Fruit fly (Drosophila melanogaster) whole organism, embryonic: ENCODE data around the gene CG5853.

ENCODE experiments used
- ATbp ChIP-seq: fragments of 200-800 bp; sonication (Bioruptor generic); optimal IDR thresholded peaks from 2 replicates; lab custom pipeline; 2017; ENCODE audit warnings: missing biosample characterization, mild to moderate bottlenecking, missing genetic modification characterization, missing genetic modification reagents
- Ada2b ChIP-seq: fragments of 200-800 bp; sonication (Bioruptor generic); IDR thresholded peaks from 2 replicates; pipeline ENCODE4 v1.3.6; 2022; ENCODE audit warnings: missing biosample characterization, missing genetic modification characterization
- Awh ChIP-seq: fragments of 200-800 bp; sonication (Bioruptor generic); IDR thresholded peaks from 2 replicates; pipeline ENCODE4, ENCODE4 v1.3.6; 2022; ENCODE audit warnings: missing biosample characterization, missing genetic modification characterization
- CG10267 ChIP-seq: fragments of 200-800 bp; sonication (Bioruptor generic); optimal IDR thresholded peaks from 2 replicates; lab custom pipeline; 2018; ENCODE audit warnings: missing biosample characterization, mild to moderate bottlenecking, missing genetic modification characterization, moderate library complexity
- CG12299 ChIP-seq: fragments of 200-800 bp; sonication (Bioruptor generic); optimal IDR thresholded peaks from 2 replicates; lab custom pipeline; 2018; ENCODE audit warnings: missing biosample characterization, mild to moderate bottlenecking, missing genetic modification characterization
- CG13123 ChIP-seq: fragments of 200-800 bp; sonication (Bioruptor generic); optimal IDR thresholded peaks from 2 replicates; lab custom pipeline; 2016; ENCODE audit warnings: missing biosample characterization, missing genetic modification characterization
- CG1529 ChIP-seq: fragments of 200-800 bp; sonication (Bioruptor generic); optimal IDR thresholded peaks from 3 replicates; lab custom pipeline; 2018; ENCODE audit warnings: missing biosample characterization, missing genetic modification characterization
- CG16779 ChIP-seq: fragments of 200-800 bp; sonication (Bioruptor generic); IDR thresholded peaks from 2 replicates; pipeline ENCODE4 v1.3.6; 2022; ENCODE audit warnings: missing biosample characterization, missing genetic modification characterization
- CG17361 ChIP-seq: fragments of 200-800 bp; sonication (Bioruptor generic); IDR thresholded peaks from 3 replicates; pipeline ENCODE4 v1.3.6; 2022; ENCODE audit warnings: missing biosample characterization, missing genetic modification characterization
- CG17829 ChIP-seq: fragments of 200-800 bp; optimal IDR thresholded peaks from 2 replicates; lab custom pipeline; 2019; ENCODE audit warnings: missing biosample characterization, mild to moderate bottlenecking, missing genetic modification characterization, moderate library complexity
- CG2199 ChIP-seq: fragments of 200-800 bp; sonication (Bioruptor generic); IDR thresholded peaks from 3 replicates; pipeline ENCODE4 v1.3.6; 2022; ENCODE audit warnings: missing biosample characterization, missing genetic modification characterization
- CG31224 ChIP-seq: fragments of 200-800 bp; sonication (Bioruptor generic); IDR thresholded peaks from 2 replicates; pipeline ENCODE4 v1.3.6; 2022; ENCODE audit warnings: missing biosample characterization, missing genetic modification characterization
- CG4328 ChIP-seq: fragments of 200-800 bp; sonication (Bioruptor generic); optimal IDR thresholded peaks from 3 replicates; lab custom pipeline; 2017; ENCODE audit warnings: missing biosample characterization, missing genetic modification reagents, missing genetic modification characterization
- CG8478 ChIP-seq: fragments of >200 bp; optimal IDR thresholded peaks from 2 replicates; lab custom pipeline; 2018
- CG9437 ChIP-seq: fragments of 200-800 bp; sonication (Bioruptor generic); optimal IDR thresholded peaks from 2 replicates; lab custom pipeline; 2018; ENCODE audit warnings: missing biosample characterization, mild to moderate bottlenecking, missing genetic modification characterization
- CG9876 ChIP-seq: fragments of 200-800 bp; sonication (Bioruptor generic); optimal IDR thresholded peaks from 2 replicates; lab custom pipeline; 2016; ENCODE audit warnings: missing biosample characterization, missing genetic modification characterization
- CrebB ChIP-seq: fragments of 200-800 bp; sonication (Bioruptor generic); optimal IDR thresholded peaks from 3 replicates; lab custom pipeline; 2018; ENCODE audit warnings: missing biosample characterization, mild to moderate bottlenecking, missing genetic modification characterization
- Dll ChIP-seq: fragments of 200-800 bp; sonication (Bioruptor generic); IDR thresholded peaks from 4 replicates; pipeline ENCODE4 v1.3.6; 2022; ENCODE audit warnings: missing biosample characterization, missing genetic modification characterization; ENCODE audit not compliant: partially characterized antibody
- Elba2 ChIP-seq: fragments of 200-800 bp; sonication (Bioruptor generic); optimal IDR thresholded peaks from 3 replicates; lab custom pipeline; 2016; ENCODE audit warnings: missing biosample characterization, missing genetic modification characterization
- Fer2 ChIP-seq: fragments of 200-800 bp; sonication (Bioruptor generic); optimal IDR thresholded peaks from 2 replicates; lab custom pipeline; 2018; ENCODE audit warnings: missing biosample characterization, mild to moderate bottlenecking, missing genetic modification characterization, moderate library complexity
- Fer3 ChIP-seq: fragments of 200-800 bp; sonication (Bioruptor generic); optimal IDR thresholded peaks from 2 replicates; lab custom pipeline; 2018; ENCODE audit warnings: missing biosample characterization, mild to moderate bottlenecking, missing genetic modification characterization, moderate library complexity
- Jarid2 ChIP-seq: fragments of 200-800 bp; sonication (Bioruptor generic); optimal IDR thresholded peaks from 3 replicates; lab custom pipeline; 2017; ENCODE audit warnings: mild to moderate bottlenecking, missing biosample characterization, missing genetic modification reagents, missing genetic modification characterization
- Lpt ChIP-seq: fragments of >200 bp; optimal IDR thresholded peaks from 2 replicates; lab custom pipeline; 2018; ENCODE audit warnings: missing biosample characterization, missing genetic modification characterization
- Meics ChIP-seq: fragments of 200-800 bp; sonication (Bioruptor generic); optimal IDR thresholded peaks from 2 replicates; lab custom pipeline; 2017; ENCODE audit warnings: missing biosample characterization, mild to moderate bottlenecking, missing genetic modification characterization
- Mrtf ChIP-seq: fragments of 200-800 bp; sonication (Bioruptor generic); IDR thresholded peaks from 3 replicates; pipeline ENCODE4 v1.3.6; 2022; ENCODE audit warnings: missing biosample characterization, missing genetic modification characterization
- NFAT ChIP-seq: fragments of 200-800 bp; sonication (Bioruptor generic); IDR thresholded peaks from 2 replicates; pipeline ENCODE4 v1.3.6; 2022; ENCODE audit warnings: missing biosample characterization, missing genetic modification characterization
- Stat92E ChIP-seq, 3 experiments: fragments of >200 bp in 2 of 3; fragments of 200-800 bp in 1 of 3; sonication (Bioruptor generic) in 1 of 3; optimal IDR thresholded peaks; 2 replicates each; lab custom pipeline; 2017 to 2019; ENCODE audit warnings: missing biosample characterization in 3 of 3, missing genetic modification characterization in 3 of 3, mild to moderate bottlenecking in 1 of 3, moderate library complexity in 1 of 3
- TFAM ChIP-seq: fragments of 200-800 bp; sonication (Bioruptor generic); optimal IDR thresholded peaks from 2 replicates; lab custom pipeline; 2017; ENCODE audit warnings: missing biosample characterization, missing genetic modification characterization, inconsistent platforms
- Taf1 ChIP-seq: fragments of 200-800 bp; sonication (Bioruptor generic); IDR thresholded peaks from 2 replicates; pipeline ENCODE4 v1.3.6; 2022; ENCODE audit warnings: missing biosample characterization, missing genetic modification characterization
- ash1 ChIP-seq: fragments of 200-800 bp; sonication (Bioruptor generic); optimal IDR thresholded peaks from 2 replicates; lab custom pipeline; 2018; ENCODE audit warnings: missing biosample characterization, mild to moderate bottlenecking, missing genetic modification characterization
- chinmo ChIP-seq: fragments of 200-800 bp; sonication (Bioruptor generic); IDR thresholded peaks from 4 replicates; pipeline ENCODE4 v1.3.6; 2022; ENCODE audit warnings: missing biosample characterization, missing genetic modification characterization; ENCODE audit not compliant: partially characterized antibody
- corto ChIP-seq: fragments of 200-800 bp; sonication (Bioruptor generic); optimal IDR thresholded peaks from 2 replicates; lab custom pipeline; 2016; ENCODE audit warnings: missing biosample characterization, mild to moderate bottlenecking, missing genetic modification characterization, moderate library complexity
- dmrt11E ChIP-seq: fragments of 200-800 bp; sonication (Bioruptor generic); optimal IDR thresholded peaks from 3 replicates; lab custom pipeline; 2018; ENCODE audit warnings: missing biosample characterization, mild to moderate bottlenecking, missing genetic modification characterization, moderate library complexity
- exex ChIP-seq: fragments of 200-800 bp; sonication (Bioruptor generic); optimal IDR thresholded peaks from 4 replicates; lab custom pipeline; 2018; ENCODE audit warnings: missing biosample characterization, mild to moderate bottlenecking, missing genetic modification characterization, moderate library complexity
- fu2 ChIP-seq: fragments of 200-800 bp; sonication (Bioruptor generic); optimal IDR thresholded peaks from 2 replicates; lab custom pipeline; 2016; ENCODE audit warnings: missing biosample characterization, missing genetic modification characterization
- gcm ChIP-seq: fragments of 200-800 bp; sonication (Bioruptor generic); optimal IDR thresholded peaks from 2 replicates; lab custom pipeline; 2019; ENCODE audit warnings: missing biosample characterization, mild to moderate bottlenecking, missing genetic modification characterization, moderate library complexity
- gsb ChIP-seq: fragments of 200-800 bp; sonication (Bioruptor generic); IDR thresholded peaks from 2 replicates; pipeline ENCODE4 v1.3.6; 2022; ENCODE audit warnings: missing biosample characterization, missing genetic modification characterization
- gt ChIP-seq: fragments of 200-800 bp; sonication (Bioruptor generic); IDR thresholded peaks from 2 replicates; pipeline ENCODE4 v1.3.6; 2022; ENCODE audit warnings: missing biosample characterization, missing genetic modification characterization
- maf-S ChIP-seq: fragments of 200-800 bp; sonication (Bioruptor generic); optimal IDR thresholded peaks from 2 replicates; lab custom pipeline; 2016; ENCODE audit warnings: missing biosample characterization, missing genetic modification characterization
- nau ChIP-seq: fragments of 200-800 bp; sonication (Bioruptor generic); optimal IDR thresholded peaks from 3 replicates; lab custom pipeline; 2017; ENCODE audit warnings: missing biosample characterization, mild to moderate bottlenecking, missing genetic modification characterization, missing genetic modification reagents
- onecut ChIP-seq: fragments of 200-800 bp; sonication (Bioruptor generic); IDR thresholded peaks from 2 replicates; pipeline ENCODE4 v1.3.6; 2022; ENCODE audit warnings: missing biosample characterization, missing genetic modification characterization
- pan ChIP-seq, 4 experiments: fragments of >200 bp in 3 of 4; fragments of 200-800 bp in 1 of 4; sonication (Bioruptor generic) in 1 of 4; optimal IDR thresholded peaks in 3 of 4; IDR thresholded peaks in 1 of 4; 2 replicates each; pipeline versions ENCODE4 v1.3.6 to Lab custom; 2017 to 2022; ENCODE audit warnings: missing biosample characterization in 2 of 4, missing genetic modification characterization in 2 of 4, mixed read lengths in 1 of 4
- psq ChIP-seq: fragments of 200-800 bp; sonication (Bioruptor generic); optimal IDR thresholded peaks from 2 replicates; lab custom pipeline; 2017; ENCODE audit warnings: missing biosample characterization, missing genetic modification characterization
- pum ChIP-seq: fragments of 200-800 bp; sonication (Bioruptor generic); optimal IDR thresholded peaks from 2 replicates; lab custom pipeline; 2016; ENCODE audit warnings: missing biosample characterization, missing genetic modification characterization
- row ChIP-seq: fragments of 200-800 bp; sonication (Bioruptor generic); IDR thresholded peaks from 3 replicates; pipeline ENCODE4 v1.3.6; 2022; ENCODE audit warnings: missing biosample characterization, missing genetic modification characterization
- salm ChIP-seq: fragments of 200-800 bp; sonication (Bioruptor generic); optimal IDR thresholded peaks from 2 replicates; lab custom pipeline; 2018; ENCODE audit warnings: missing biosample characterization, mild to moderate bottlenecking, missing genetic modification characterization
- schlank ChIP-seq: fragments of 200-800 bp; sonication (Bioruptor generic); optimal IDR thresholded peaks from 2 replicates; lab custom pipeline; 2018; ENCODE audit warnings: missing biosample characterization, mild to moderate bottlenecking, missing genetic modification characterization
- sd ChIP-seq: fragments of 200-800 bp; sonication (Bioruptor generic); optimal IDR thresholded peaks from 3 replicates; lab custom pipeline; 2018; ENCODE audit warnings: missing biosample characterization, mild to moderate bottlenecking, missing genetic modification characterization, moderate library complexity
- sug ChIP-seq: fragments of 200-800 bp; optimal IDR thresholded peaks from 2 replicates; lab custom pipeline; 2019; ENCODE audit warnings: missing biosample characterization, mild to moderate bottlenecking, missing genetic modification characterization, moderate library complexity
- vvl ChIP-seq: fragments of 200-800 bp; sonication (Bioruptor generic); IDR thresholded peaks from 2 replicates; pipeline ENCODE4 v1.3.6; 2022; ENCODE audit warnings: missing biosample characterization, missing genetic modification characterization
- wor ChIP-seq: fragments of 200-800 bp; sonication (Bioruptor generic); IDR thresholded peaks from 2 replicates; pipeline ENCODE4 v1.3.6; 2022; ENCODE audit warnings: missing biosample characterization, missing genetic modification characterization

Gene CG5853

DNA sequence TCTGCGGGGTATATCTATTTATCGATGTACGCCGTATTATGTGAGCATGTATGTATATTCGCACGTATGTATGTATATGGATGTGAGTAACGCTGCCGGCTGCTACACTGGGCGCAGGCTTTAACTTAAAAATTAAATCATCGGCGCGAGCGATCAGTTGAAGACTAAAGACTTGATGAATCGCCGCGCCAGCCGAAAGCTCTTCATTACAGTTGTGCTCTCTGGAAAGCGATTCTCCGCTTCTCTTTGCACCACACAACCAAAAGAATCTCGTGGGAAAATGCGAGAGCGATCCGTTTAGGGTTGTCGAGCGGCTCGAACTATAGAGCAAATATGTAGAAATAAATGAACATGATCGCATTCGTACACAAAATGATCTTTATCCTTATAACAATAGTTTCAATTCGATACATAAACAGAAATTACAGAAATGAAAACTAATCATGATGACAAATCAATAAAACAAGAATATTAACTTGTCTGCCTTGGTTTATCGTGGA lies 38.9 kb downstream of the CG5853 start, which contains the start of gene CG13124 (continued):
- TF ChIP-seq CG17361 = no peak
- TF ChIP-seq CG9876 (GFP tag; lab: Kevin White, UChicago) = no peak
- TF ChIP-seq wor (GFP tag; lab: Robert Waterston, UW) = no peak
- TF ChIP-seq CG8478 = no peak
- TF ChIP-seq Meics = peak; percentile 54
- TF ChIP-seq CG10267 (tag; lab: Kevin White, UChicago) = peak; percentile 0
- no peak for TF ChIP-seq gcm (GFP tag; lab: Kevin White, UChicago)
- peak; percentile 8 for TF ChIP-seq CG12299 (tag; lab: Kevin White, UChicago)
- peak; percentile 16 for TF ChIP-seq ATbp
- no peak for TF ChIP-seq Taf1 (GFP tag; lab: Robert Waterston, UW)
- no peak for TF ChIP-seq corto (GFP tag; lab: Kevin White, UChicago)
- no peak for TF ChIP-seq CG4328
- no peak for TF ChIP-seq onecut (GFP tag; lab: Robert Waterston, UW)
- no peak for TF ChIP-seq CG13123 (GFP tag; lab: Kevin White, UChicago)
- peak; percentile 80; the same call in 1 of the 4 replicates for TF ChIP-seq chinmo (GFP tag; lab: Robert Waterston, UW)
- TF ChIP-seq CrebB (tag; lab: Kevin White, UChicago) = peak; percentile 44
- TF ChIP-seq pan (optimal IDR thresholded peaks at IDR 0.05; lab: Kevin White, UChicago) = no peak
- peak in 1 of 2 experiments; percentile 21 for TF ChIP-seq pan (GFP tag; optimal IDR thresholded peaks at IDR 0.05 in 1 of 2, IDR thresholded peaks at IDR 0.05 in 1 of 2)
- no peak for TF ChIP-seq ash1 (GFP tag; lab: Kevin White, UChicago)
- TF ChIP-seq sd (tag; lab: Kevin White, UChicago) = no peak
- peak; percentile 25; the same call in 1 of the 2 replicates for TF ChIP-seq NFAT (GFP tag; lab: Robert Waterston, UW)
- no peak for TF ChIP-seq schlank (tag; lab: Kevin White, UChicago)
- no peak for TF ChIP-seq CG31224
- TF ChIP-seq psq (GFP tag; lab: Kevin White, UChicago) = no peak
- TF ChIP-seq CG16779 = no peak
- TF ChIP-seq Jarid2 (GFP tag; lab: Kevin White, UChicago) = peak; percentile 10
- TF ChIP-seq vvl (GFP tag; lab: Robert Waterston, UW) = no peak; the same call in none of the 2 replicates
- TF ChIP-seq Mrtf (GFP tag; lab: Robert Waterston, UW) = no peak
- TF ChIP-seq fu2 (GFP tag; lab: Kevin White, UChicago) = no peak
- peak; percentile 16 for TF ChIP-seq salm
- TF ChIP-seq pum (GFP tag; lab: Kevin White, UChicago) = no peak
- TF ChIP-seq Stat92E (GFP tag; optimal IDR thresholded peaks at IDR 0.05; lab: Kevin White, UChicago) = no peak
- peak; percentile 70 for TF ChIP-seq row (GFP tag; lab: Robert Waterston, UW)
- TF ChIP-seq Fer2 (tag; lab: Kevin White, UChicago) = no peak
- TF ChIP-seq TFAM (GFP tag; lab: Kevin White, UChicago) = no peak
- TF ChIP-seq Lpt (GFP tag; lab: Kevin White, UChicago) = no peak
- no peak for TF ChIP-seq dmrt11E
- TF ChIP-seq Fer3 (tag; lab: Kevin White, UChicago) = no peak
- no peak for TF ChIP-seq exex
- TF ChIP-seq Ada2b (GFP tag; lab: Robert Waterston, UW) = no peak
- no peak for TF ChIP-seq Dll (GFP tag; lab: Robert Waterston, UW)
- TF ChIP-seq maf-S = no peak
- TF ChIP-seq CG1529 = no peak
- TF ChIP-seq Elba2 (GFP tag; lab: Kevin White, UChicago) = no peak
- no peak for TF ChIP-seq sug (tag; lab: Kevin White, UChicago)
- no peak for TF ChIP-seq nau
- no peak for TF ChIP-seq gt (GFP tag; lab: Robert Waterston, UW)
- TF ChIP-seq gsb (GFP tag; lab: Robert Waterston, UW) = peak; percentile 7; the same call in 1 of the 2 replicates
- no peak for TF ChIP-seq CG9437 (GFP tag; lab: Kevin White, UChicago)
- TF ChIP-seq CG2199 (GFP tag; lab: Robert Waterston, UW) = no peak
- TF ChIP-seq CG17829 (tag; lab: Kevin White, UChicago) = no peak
- no peak for TF ChIP-seq Awh (GFP tag; lab: Robert Waterston, UW)
